Fruit fly (Drosophila melanogaster) whole organism, embryonic: ENCODE results near the gene 14-3-3epsilon.

ENCODE experiments used
- Blimp-1 ChIP-seq: fragments of 200-800 bp; sonication (Bioruptor generic); optimal IDR thresholded peaks from 3 replicates; lab custom pipeline; 2018; ENCODE audit warnings: missing biosample characterization, missing genetic modification characterization, mild to moderate bottlenecking, moderate library complexity, missing genetic modification reagents
- Bteb2 ChIP-seq: fragments of 200-800 bp; sonication (Bioruptor generic); optimal IDR thresholded peaks from 2 replicates; lab custom pipeline; 2016; ENCODE audit warnings: missing biosample characterization, missing genetic modification characterization
- CG10147 ChIP-seq: fragments of 200-800 bp; sonication (Bioruptor generic); optimal IDR thresholded peaks from 2 replicates; lab custom pipeline; 2019; ENCODE audit warnings: missing biosample characterization, mild to moderate bottlenecking, missing genetic modification characterization, moderate library complexity
- CG10267 ChIP-seq: fragments of 200-800 bp; sonication (Bioruptor generic); optimal IDR thresholded peaks from 2 replicates; lab custom pipeline; 2018; ENCODE audit warnings: missing biosample characterization, mild to moderate bottlenecking, missing genetic modification characterization, moderate library complexity
- CG10979 ChIP-seq: fragments of 200-800 bp; sonication (Bioruptor generic); optimal IDR thresholded peaks from 2 replicates; lab custom pipeline; 2018; ENCODE audit warnings: missing biosample characterization, mild to moderate bottlenecking, missing genetic modification characterization, moderate library complexity
- CG11247 ChIP-seq: fragments of 200-800 bp; sonication (Bioruptor generic); IDR thresholded peaks from 2 replicates; pipeline ENCODE4 v1.3.6; 2022; ENCODE audit warnings: missing biosample characterization, missing genetic modification characterization
- CG14710 ChIP-seq: fragments of 200-800 bp; sonication (Bioruptor generic); optimal IDR thresholded peaks from 3 replicates; lab custom pipeline; 2019; ENCODE audit warnings: missing biosample characterization, mild to moderate bottlenecking, missing genetic modification characterization, moderate library complexity
- CG15269 ChIP-seq: fragments of 200-800 bp; sonication (Bioruptor generic); optimal IDR thresholded peaks from 2 replicates; lab custom pipeline; 2018; ENCODE audit warnings: missing biosample characterization, mild to moderate bottlenecking, missing genetic modification characterization, moderate library complexity
- CG17385 ChIP-seq: fragments of 200-800 bp; sonication (Bioruptor generic); optimal IDR thresholded peaks from 3 replicates; lab custom pipeline; 2018; ENCODE audit warnings: missing biosample characterization, mild to moderate bottlenecking, missing genetic modification characterization
- CG18476 ChIP-seq: fragments of 200-800 bp; sonication (Bioruptor generic); optimal IDR thresholded peaks from 2 replicates; lab custom pipeline; 2016; ENCODE audit warnings: missing biosample characterization, mild to moderate bottlenecking, missing genetic modification characterization
- CG2116 ChIP-seq: fragments of 200-800 bp; sonication (Bioruptor generic); optimal IDR thresholded peaks from 3 replicates; lab custom pipeline; 2018; ENCODE audit warnings: missing biosample characterization, mild to moderate bottlenecking, missing genetic modification characterization
- CG31441 ChIP-seq: fragments of 200-800 bp; sonication (Bioruptor generic); IDR thresholded peaks from 2 replicates; pipeline ENCODE4 v1.3.6; 2022; ENCODE audit warnings: missing biosample characterization, missing genetic modification characterization
- CG32767 ChIP-seq: fragments of 200-800 bp; sonication (Bioruptor generic); IDR thresholded peaks from 2 replicates; pipeline ENCODE4 v1.3.6; 2022; ENCODE audit warnings: missing biosample characterization, missing genetic modification characterization
- CG34422 ChIP-seq: fragments of 200-800 bp; sonication (Bioruptor generic); IDR thresholded peaks from 3 replicates; pipeline ENCODE4 v1.3.6; 2022; ENCODE audit warnings: missing biosample characterization, missing genetic modification characterization
- CG8290 ChIP-seq, 3 experiments: fragments of 200-800 bp; sonication (Bioruptor generic); optimal IDR thresholded peaks; 2 replicates each; lab custom pipeline; 2016 to 2019; ENCODE audit warnings: missing biosample characterization in 3 of 3, missing genetic modification characterization in 3 of 3, mild to moderate bottlenecking in 2 of 3, moderate library complexity in 1 of 3
- CG8478 ChIP-seq: fragments of >200 bp; optimal IDR thresholded peaks from 2 replicates; lab custom pipeline; 2018
- CG9727 ChIP-seq: fragments of 200-800 bp; sonication (Bioruptor generic); optimal IDR thresholded peaks from 3 replicates; lab custom pipeline; 2017; ENCODE audit warnings: missing biosample characterization, mild to moderate bottlenecking, missing genetic modification characterization
- CTCF ChIP-seq: fragments of 200-800 bp; sonication (Bioruptor generic); optimal IDR thresholded peaks from 2 replicates; lab custom pipeline; 2017; ENCODE audit warnings: missing biosample characterization, mild to moderate bottlenecking, missing genetic modification characterization, moderate library complexity
- Dbx ChIP-seq: fragments of 200-800 bp; sonication (Bioruptor generic); IDR thresholded peaks from 3 replicates; pipeline ENCODE4 v1.3.6; 2022; ENCODE audit warnings: missing biosample characterization, missing genetic modification characterization
- Doc3 ChIP-seq: fragments of 200-800 bp; sonication (Bioruptor generic); IDR thresholded peaks from 3 replicates; pipeline ENCODE4 v1.3.6; 2022; ENCODE audit warnings: missing biosample characterization, missing genetic modification characterization; ENCODE audit not compliant: partially characterized antibody
- Dref ChIP-seq: fragments of 200-800 bp; sonication (Bioruptor generic); IDR thresholded peaks from 2 replicates; pipeline ENCODE4 v1.3.6; 2022; ENCODE audit warnings: missing biosample characterization, missing genetic modification characterization
- Ets97D ChIP-seq: fragments of 200-800 bp; sonication (Bioruptor generic); optimal IDR thresholded peaks from 3 replicates; lab custom pipeline; 2016; ENCODE audit warnings: missing biosample characterization, missing genetic modification characterization
- Fer2 ChIP-seq: fragments of 200-800 bp; sonication (Bioruptor generic); optimal IDR thresholded peaks from 2 replicates; lab custom pipeline; 2018; ENCODE audit warnings: missing biosample characterization, mild to moderate bottlenecking, missing genetic modification characterization, moderate library complexity
- Fer3 ChIP-seq: fragments of 200-800 bp; sonication (Bioruptor generic); optimal IDR thresholded peaks from 2 replicates; lab custom pipeline; 2018; ENCODE audit warnings: missing biosample characterization, mild to moderate bottlenecking, missing genetic modification characterization, moderate library complexity
- GATAe ChIP-seq: fragments of 200-800 bp; sonication (Bioruptor generic); conservative IDR thresholded peaks from 2 replicates; pipeline ENCODE4 v1.3.6; 2022; ENCODE audit warnings: missing biosample characterization, missing genetic modification characterization
- Med ChIP-seq: fragments of 200-800 bp; sonication (Bioruptor generic); peaks from one replicate; lab custom pipeline; 2016; ENCODE audit warnings: missing biosample characterization, missing genetic modification characterization, mild to moderate bottlenecking, inconsistent platforms, moderate library complexity
- Nf-YC ChIP-seq: fragments of 200-800 bp; optimal IDR thresholded peaks from 3 replicates; lab custom pipeline; 2019; ENCODE audit warnings: missing biosample characterization, mild to moderate bottlenecking, missing genetic modification characterization, moderate library complexity
- Poxn ChIP-seq: fragments of 200-800 bp; sonication (Bioruptor generic); IDR thresholded peaks from 2 replicates; pipeline ENCODE4 v1.3.6; 2022; ENCODE audit warnings: missing biosample characterization, missing genetic modification characterization
- Sin3A ChIP-seq: fragments of >200 bp; optimal IDR thresholded peaks from 2 replicates; lab custom pipeline; 2018
- Stat92E ChIP-seq, 3 experiments: fragments of >200 bp in 2 of 3; fragments of 200-800 bp in 1 of 3; sonication (Bioruptor generic) in 1 of 3; optimal IDR thresholded peaks; 2 replicates each; lab custom pipeline; 2017 to 2019; ENCODE audit warnings: missing biosample characterization in 3 of 3, missing genetic modification characterization in 3 of 3, mild to moderate bottlenecking in 1 of 3, moderate library complexity in 1 of 3
- Vsx1 ChIP-seq: fragments of 200-800 bp; sonication (Bioruptor generic); optimal IDR thresholded peaks from 2 replicates; lab custom pipeline; 2017; ENCODE audit warnings: missing biosample characterization, mild to moderate bottlenecking, missing genetic modification characterization, missing genetic modification reagents
- amos ChIP-seq: fragments of 200-800 bp; sonication (Bioruptor generic); IDR thresholded peaks from 2 replicates; pipeline ENCODE4 v1.3.6; 2022; ENCODE audit warnings: missing biosample characterization, missing genetic modification characterization; ENCODE audit not compliant: partially characterized antibody
- bab2 ChIP-seq: fragments of 200-800 bp; sonication (Bioruptor generic); optimal IDR thresholded peaks from 2 replicates; lab custom pipeline; 2016; ENCODE audit warnings: missing biosample characterization, missing genetic modification characterization
- bbx ChIP-seq: fragments of 200-800 bp; sonication (Bioruptor generic); IDR thresholded peaks from 2 replicates; pipeline ENCODE4 v1.3.6; 2022; ENCODE audit warnings: missing biosample characterization, missing genetic modification characterization; ENCODE audit not compliant: partially characterized antibody
- cg ChIP-seq: fragments of 200-800 bp; sonication (Bioruptor generic); optimal IDR thresholded peaks from 3 replicates; lab custom pipeline; 2019; ENCODE audit warnings: missing biosample characterization, mild to moderate bottlenecking, missing genetic modification characterization, moderate library complexity
- chinmo ChIP-seq: fragments of 200-800 bp; sonication (Bioruptor generic); IDR thresholded peaks from 4 replicates; pipeline ENCODE4 v1.3.6; 2022; ENCODE audit warnings: missing biosample characterization, missing genetic modification characterization; ENCODE audit not compliant: partially characterized antibody
- fd3F ChIP-seq: fragments of 200-800 bp; sonication (Bioruptor generic); optimal IDR thresholded peaks from 2 replicates; lab custom pipeline; 2018; ENCODE audit warnings: missing biosample characterization, mild to moderate bottlenecking, missing genetic modification characterization, moderate library complexity
- gcm2 ChIP-seq: fragments of 200-800 bp; sonication (Bioruptor generic); optimal IDR thresholded peaks from 2 replicates; lab custom pipeline; 2016; ENCODE audit warnings: missing biosample characterization, missing genetic modification characterization
- hbn ChIP-seq: fragments of 200-800 bp; sonication (Bioruptor generic); IDR thresholded peaks from 2 replicates; pipeline ENCODE4 v1.3.6; 2022; ENCODE audit warnings: missing biosample characterization, missing genetic modification characterization; ENCODE audit not compliant: partially characterized antibody
- inv ChIP-seq: fragments of 200-800 bp; sonication (Bioruptor generic); IDR thresholded peaks from 2 replicates; pipeline ENCODE4 v1.3.6; 2022; ENCODE audit warnings: missing biosample characterization, missing genetic modification characterization; ENCODE audit not compliant: partially characterized antibody
- klu ChIP-seq: fragments of 200-800 bp; sonication (Bioruptor generic); IDR thresholded peaks from 2 replicates; pipeline ENCODE4 v1.3.6; 2022; ENCODE audit warnings: missing biosample characterization, missing genetic modification characterization
- lbe ChIP-seq: fragments of 200-800 bp; sonication (Bioruptor generic); optimal IDR thresholded peaks from 2 replicates; lab custom pipeline; 2016; ENCODE audit warnings: missing biosample characterization, mild to moderate bottlenecking, missing genetic modification characterization
- mld ChIP-seq: fragments of 200-800 bp; sonication (Bioruptor generic); IDR thresholded peaks from 3 replicates; pipeline ENCODE4 v1.3.6; 2022; ENCODE audit warnings: missing biosample characterization, missing genetic modification characterization; ENCODE audit not compliant: partially characterized antibody
- org-1 ChIP-seq: fragments of 200-800 bp; sonication (Bioruptor generic); optimal IDR thresholded peaks from 2 replicates; lab custom pipeline; 2017; ENCODE audit warnings: missing biosample characterization, missing genetic modification characterization
- pros ChIP-seq: fragments of 200-800 bp; sonication (Bioruptor generic); optimal IDR thresholded peaks from 3 replicates; lab custom pipeline; 2019; ENCODE audit warnings: missing biosample characterization, mild to moderate bottlenecking, missing genetic modification characterization, moderate library complexity
- scrt ChIP-seq: fragments of 200-800 bp; sonication (Bioruptor generic); optimal IDR thresholded peaks from 2 replicates; lab custom pipeline; 2018; ENCODE audit warnings: missing biosample characterization, mild to moderate bottlenecking, missing genetic modification characterization, moderate library complexity
- shn ChIP-seq: fragments of 200-800 bp; sonication (Bioruptor generic); optimal IDR thresholded peaks from 3 replicates; lab custom pipeline; 2016; ENCODE audit warnings: missing biosample characterization, missing genetic modification characterization
- sr ChIP-seq: fragments of 200-800 bp; sonication (Bioruptor generic); IDR thresholded peaks from 3 replicates; pipeline ENCODE4 v1.3.6; 2022; ENCODE audit warnings: missing biosample characterization, missing genetic modification characterization
- stc ChIP-seq: fragments of 200-800 bp; sonication (Bioruptor generic); IDR thresholded peaks from 2 replicates; pipeline ENCODE4 v1.3.6; 2022; ENCODE audit warnings: missing biosample characterization, missing genetic modification characterization
- stwl ChIP-seq: fragments of 200-800 bp; sonication (Bioruptor generic); optimal IDR thresholded peaks from 3 replicates; lab custom pipeline; 2018; ENCODE audit warnings: missing biosample characterization, mild to moderate bottlenecking, missing genetic modification characterization, moderate library complexity
- tgo ChIP-seq: fragments of 200-800 bp; sonication (Bioruptor generic); IDR thresholded peaks from 3 replicates; pipeline ENCODE4 v1.3.6; 2022; ENCODE audit warnings: missing biosample characterization, missing genetic modification characterization
- unpg ChIP-seq: fragments of 200-800 bp; sonication (Bioruptor generic); optimal IDR thresholded peaks from 3 replicates; lab custom pipeline; 2018; ENCODE audit warnings: missing biosample characterization, mild to moderate bottlenecking, missing genetic modification characterization, moderate library complexity
- wdn ChIP-seq: fragments of 200-800 bp; sonication (Bioruptor generic); IDR thresholded peaks from 2 replicates; pipeline ENCODE4 v1.3.6; 2022; ENCODE audit warnings: missing biosample characterization, missing genetic modification characterization

Gene 14-3-3epsilon

dm6 chr3R:18252578-18252977, 10.2 kb downstream of the 14-3-3epsilon start, which contains the start of gene CG12320 (continued):
- TF ChIP-seq Poxn (GFP tag; lab: Robert Waterston, UW) = no peak
- TF ChIP-seq CG9727 (GFP tag; lab: Kevin White, UChicago) = no peak
- no peak for TF ChIP-seq Nf-YC (tag; lab: Kevin White, UChicago)
- no peak for TF ChIP-seq CG10147 (GFP tag; lab: Kevin White, UChicago)
- no peak for TF ChIP-seq Bteb2 (GFP tag; lab: Kevin White, UChicago)
- TF ChIP-seq Sin3A (lab: Kevin White, UChicago) = peak; percentile 8
- TF ChIP-seq CG34422 = no peak
- TF ChIP-seq Dbx (GFP tag; lab: Robert Waterston, UW) = no peak
- TF ChIP-seq CG17385 (GFP tag; lab: Kevin White, UChicago) = no peak
- no peak for TF ChIP-seq amos (GFP tag; lab: Robert Waterston, UW)
- peak; percentile 71 for TF ChIP-seq stwl
- TF ChIP-seq stc (GFP tag; lab: Robert Waterston, UW) = no peak
- TF ChIP-seq CG10267 = peak; percentile 15
- no peak for TF ChIP-seq sr
- TF ChIP-seq fd3F (GFP tag; lab: Kevin White, UChicago) = no peak
- no peak for TF ChIP-seq Ets97D
- TF ChIP-seq scrt (GFP tag; lab: Kevin White, UChicago) = no peak
- no peak for TF ChIP-seq klu
- TF ChIP-seq CG18476 (GFP tag; lab: Kevin White, UChicago) = no peak
- no peak for TF ChIP-seq Doc3 (GFP tag; lab: Robert Waterston, UW)
- TF ChIP-seq inv = no peak
- no peak for TF ChIP-seq CG8478 (lab: Kevin White, UChicago)
- TF ChIP-seq CG11247 (GFP tag; lab: Robert Waterston, UW) = no peak
- TF ChIP-seq Blimp-1 = no peak
- TF ChIP-seq Fer3 (tag; lab: Kevin White, UChicago) = no peak
- no peak for TF ChIP-seq gcm2
- no peak for TF ChIP-seq bbx (GFP tag; lab: Robert Waterston, UW)
- TF ChIP-seq CG2116 (GFP tag; lab: Kevin White, UChicago) = peak; percentile 41
- TF ChIP-seq wdn = no peak
- no peak for TF ChIP-seq CG32767 (GFP tag; lab: Robert Waterston, UW)
- TF ChIP-seq CG14710 (tag; lab: Kevin White, UChicago) = peak; percentile 34
- peak; percentile 10 for TF ChIP-seq CTCF
- no peak for TF ChIP-seq CG15269 (tag; lab: Kevin White, UChicago)
- TF ChIP-seq pros (GFP tag; lab: Kevin White, UChicago) = no peak
- TF ChIP-seq Stat92E (GFP tag; optimal IDR thresholded peaks at IDR 0.05; lab: Kevin White, UChicago) = no peak
- no peak for TF ChIP-seq lbe (GFP tag; lab: Kevin White, UChicago)
- TF ChIP-seq CG10979 (tag; lab: Kevin White, UChicago) = no peak
- no peak for TF ChIP-seq unpg (GFP tag; lab: Kevin White, UChicago)
- TF ChIP-seq Vsx1 (GFP tag; lab: Kevin White, UChicago) = no peak
- TF ChIP-seq CG31441 (GFP tag; lab: Robert Waterston, UW) = no peak
- TF ChIP-seq cg (GFP tag; lab: Kevin White, UChicago) = no peak
- TF ChIP-seq GATAe (GFP tag; lab: Robert Waterston, UW) = no peak
- TF ChIP-seq, all 482 proteins: peak for 32

DNA sequence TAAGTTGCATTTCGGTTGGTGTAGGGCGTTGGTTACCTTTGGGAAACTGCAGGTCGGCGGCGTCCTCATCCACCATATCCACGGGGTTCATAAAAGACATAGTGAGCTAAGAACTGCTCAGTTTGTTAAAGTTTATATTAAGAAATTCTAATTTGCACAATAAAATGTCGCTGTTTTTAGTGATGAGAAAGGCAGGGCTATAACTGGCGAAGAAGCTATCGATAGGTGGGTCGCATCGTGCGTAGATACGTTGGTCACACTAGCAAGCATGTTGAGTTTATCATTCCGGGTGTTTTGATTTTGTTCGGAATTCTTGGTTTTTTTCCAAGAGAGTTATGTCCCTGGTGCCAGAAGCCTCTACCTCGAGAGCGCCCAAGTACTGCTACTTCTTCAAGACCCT, 12.9 kb downstream of the 14-3-3epsilon start, which contains the start of the genes Ada2a, Polr2D, Tgs1 and moi:
TSS of gene Ada2a (minus strand) at position 207 of the 400 bp plus-strand sequence.
TSS of gene Polr2D (minus strand) at position 207 of the 400 bp plus-strand sequence.
TSS of gene Tgs1 (plus strand) at position 250 of the 400 bp plus-strand sequence.
TSS of gene moi (plus strand) at position 250 of the 400 bp plus-strand sequence.
- TF ChIP-seq Fer3 (tag; lab: Kevin White, UChicago) (no peak), mld (GFP tag; lab: Robert Waterston, UW) (peak; percentile 74; the same call in 2 of the 3 replicates), Fer2 (tag; lab: Kevin White, UChicago) (no peak), tgo (no peak), Dref (GFP tag; lab: Robert Waterston, UW) (peak; percentile 82), chinmo (GFP tag; lab: Robert Waterston, UW) (0 out of 4 replicates have a peak, but pooled peaks have one; percentile 73), Med (GFP tag; lab: Kevin White, UChicago) (peak; percentile 82), CG8290 (GFP tag; optimal IDR thresholded peaks at IDR 0.05; lab: Kevin White, UChicago) (no peak), CG8290 (tag; optimal IDR thresholded peaks at IDR 0.05; lab: Kevin White, UChicago) (no peak), shn (GFP tag; lab: Kevin White, UChicago) (no peak), bab2 (GFP tag; lab: Kevin White, UChicago) (no peak), org-1 (GFP tag; lab: Kevin White, UChicago) (no peak), hbn (GFP tag; lab: Robert Waterston, UW) (peak; percentile 72)
